Worm (Caenorhabditis elegans) whole organism, early embryonic: ENCODE results near the gene sir-2.3.

Experiments
- B0310.2 ChIP-seq: sonication (generic microtip); optimal IDR thresholded peaks from 2 replicates; lab custom pipeline; 2016; ENCODE audit warnings: mild to moderate bottlenecking, missing genetic modification characterization, missing compliant biosample characterization
- F13C5.2 ChIP-seq: sonication (generic microtip); optimal IDR thresholded peaks from 2 replicates; lab custom pipeline; 2017; ENCODE audit warnings: mild to moderate bottlenecking, missing genetic modification characterization, inconsistent platforms, missing compliant biosample characterization
- aly-1 ChIP-seq: sonication (generic microtip); optimal IDR thresholded peaks from 2 replicates; lab custom pipeline; 2016; ENCODE audit warnings: missing genetic modification characterization, missing compliant biosample characterization
- ama-1 ChIP-seq: fragments of 150-350 bp; optimal IDR thresholded peaks from 2 replicates; lab custom pipeline; 2014
- flt-1 ChIP-seq: fragments of 200-800 bp; sonication (Bioruptor generic); IDR thresholded peaks from 2 replicates; pipeline ENCODE4 v1.3.6; 2022; ENCODE audit warnings: missing genetic modification characterization, missing compliant biosample characterization
- hmbx-1 ChIP-seq: sonication (generic microtip); optimal IDR thresholded peaks from 2 replicates; lab custom pipeline; 2016; ENCODE audit warnings: mild to moderate bottlenecking, missing genetic modification characterization, missing compliant biosample characterization
- hnd-1 ChIP-seq: sonication (generic microtip); optimal IDR thresholded peaks from 2 replicates; lab custom pipeline; 2016; ENCODE audit warnings: missing genetic modification characterization, missing compliant biosample characterization
- sea-1 ChIP-seq: fragments of 200-800 bp; sonication (Bioruptor generic); conservative IDR thresholded peaks from 2 replicates; pipeline ENCODE4 v1.3.6; 2022; ENCODE audit warnings: missing genetic modification characterization, missing compliant biosample characterization
- tbx-11 ChIP-seq: fragments of 200-800 bp; sonication (Bioruptor generic); IDR thresholded peaks from 2 replicates; pipeline ENCODE4 v1.3.6; 2022; ENCODE audit warnings: missing genetic modification characterization, missing compliant biosample characterization
- tra-4 ChIP-seq: sonication (generic microtip); optimal IDR thresholded peaks from 2 replicates; lab custom pipeline; 2017; ENCODE audit warnings: missing genetic modification characterization, missing compliant biosample characterization

DNA sequence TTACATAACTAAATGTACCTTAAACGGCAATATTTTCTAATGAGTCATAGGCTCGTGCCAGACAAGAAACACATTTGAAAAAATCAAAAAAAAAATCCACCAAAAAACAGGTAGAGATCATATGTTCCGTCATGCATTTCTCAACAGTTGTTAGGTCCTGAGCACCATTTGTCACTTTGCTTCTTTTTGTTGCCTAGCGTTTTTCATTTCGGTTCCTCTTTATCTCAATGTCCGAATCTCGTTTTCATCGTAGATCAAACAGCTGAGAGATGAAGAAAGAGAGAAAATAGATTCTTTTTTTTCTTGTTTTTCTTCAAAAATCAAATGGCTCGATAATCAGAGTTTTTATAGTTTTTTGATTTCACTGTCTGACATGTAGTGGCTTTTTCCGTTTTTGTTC lies 9.5 kb downstream of the sir-2.3 start:
- TF ChIP-seq sea-1 (GFP tag; lab: Robert Waterston, UW) (no peak), ama-1 (lab: Kevin White, UChicago) (no peak), F13C5.2 (tag; lab: Kevin White, UChicago) (no peak), aly-1 (no peak), hnd-1 (no peak), hmbx-1 (tag; lab: Kevin White, UChicago) (no peak), B0310.2 (tag; lab: Kevin White, UChicago) (no peak), flt-1 (GFP tag; lab: Robert Waterston, UW) (no peak), tra-4 (tag; lab: Kevin White, UChicago) (no peak), tbx-11 (GFP tag; lab: Robert Waterston, UW) (no peak)
